Fruit fly (Drosophila melanogaster) whole organism, embryonic: Measurements from ENCODE around the gene Pgant7.

ENCODE experiments used
- B-H1 ChIP-seq: fragments of 200-800 bp; sonication (Bioruptor generic); IDR thresholded peaks from 3 replicates; pipeline ENCODE4 v1.3.6; 2022; ENCODE audit warnings: missing biosample characterization, missing genetic modification characterization
- CG10209 ChIP-seq: fragments of 200-800 bp; sonication (Bioruptor generic); optimal IDR thresholded peaks from 3 replicates; lab custom pipeline; 2017; ENCODE audit warnings: missing biosample characterization, mild to moderate bottlenecking, missing genetic modification characterization, missing genetic modification reagents
- CG10366 ChIP-seq: fragments of 200-800 bp; sonication (Bioruptor generic); IDR thresholded peaks from 2 replicates; pipeline ENCODE4 v1.3.6; 2022; ENCODE audit warnings: missing biosample characterization, missing genetic modification characterization
- CG10959 ChIP-seq: fragments of 200-800 bp; sonication (Bioruptor generic); IDR thresholded peaks from 2 replicates; pipeline ENCODE4 v1.3.6; 2022; ENCODE audit warnings: missing biosample characterization, missing genetic modification characterization
- CG11398 ChIP-seq: fragments of 200-800 bp; sonication (Bioruptor generic); optimal IDR thresholded peaks from 2 replicates; lab custom pipeline; 2016; ENCODE audit warnings: missing biosample characterization, missing genetic modification characterization
- CG12769 ChIP-seq: fragments of 200-800 bp; sonication (Bioruptor generic); optimal IDR thresholded peaks from 2 replicates; lab custom pipeline; 2019; ENCODE audit warnings: missing biosample characterization, mild to moderate bottlenecking, missing genetic modification characterization, moderate library complexity
- CG14710 ChIP-seq: fragments of 200-800 bp; sonication (Bioruptor generic); optimal IDR thresholded peaks from 3 replicates; lab custom pipeline; 2019; ENCODE audit warnings: missing biosample characterization, mild to moderate bottlenecking, missing genetic modification characterization, moderate library complexity
- CG15011 ChIP-seq: fragments of 200-800 bp; sonication (Bioruptor generic); optimal IDR thresholded peaks from 3 replicates; lab custom pipeline; 2018; ENCODE audit warnings: missing biosample characterization, mild to moderate bottlenecking, missing genetic modification characterization
- CG15514 ChIP-seq: fragments of 200-800 bp; sonication (Bioruptor generic); optimal IDR thresholded peaks from 3 replicates; lab custom pipeline; 2017; ENCODE audit warnings: missing biosample characterization, missing genetic modification characterization, mild to moderate bottlenecking, moderate library complexity, missing genetic modification reagents
- CG17328 ChIP-seq: fragments of 200-800 bp; sonication (Bioruptor generic); IDR thresholded peaks from 2 replicates; pipeline ENCODE4 v1.3.6; 2022; ENCODE audit warnings: missing biosample characterization, missing genetic modification characterization
- CG18599 ChIP-seq: fragments of 200-800 bp; sonication (Bioruptor generic); optimal IDR thresholded peaks from 3 replicates; lab custom pipeline; 2017; ENCODE audit warnings: missing biosample characterization, missing genetic modification characterization, mild to moderate bottlenecking, moderate library complexity, missing genetic modification reagents
- CG2120 ChIP-seq: fragments of 200-800 bp; sonication (Bioruptor generic); optimal IDR thresholded peaks from 3 replicates; lab custom pipeline; 2016; ENCODE audit warnings: missing biosample characterization, missing genetic modification characterization
- CG31388 ChIP-seq: fragments of 200-800 bp; sonication (Bioruptor generic); optimal IDR thresholded peaks from 2 replicates; lab custom pipeline; 2016; ENCODE audit warnings: missing biosample characterization, missing genetic modification characterization
- CG31441 ChIP-seq: fragments of 200-800 bp; sonication (Bioruptor generic); IDR thresholded peaks from 2 replicates; pipeline ENCODE4 v1.3.6; 2022; ENCODE audit warnings: missing biosample characterization, missing genetic modification characterization
- CG32772 ChIP-seq: fragments of 200-800 bp; sonication (Bioruptor generic); IDR thresholded peaks from 2 replicates; pipeline ENCODE4 v1.3.6; 2022; ENCODE audit warnings: missing biosample characterization, missing genetic modification characterization
- CG3281 ChIP-seq: fragments of 200-800 bp; sonication (Bioruptor generic); optimal IDR thresholded peaks from 3 replicates; lab custom pipeline; 2017; ENCODE audit warnings: missing biosample characterization, mild to moderate bottlenecking, missing genetic modification characterization
- CG34224 ChIP-seq: fragments of 200-800 bp; sonication (Bioruptor generic); IDR thresholded peaks from 3 replicates; pipeline ENCODE4 v1.3.6; 2022; ENCODE audit warnings: missing biosample characterization, missing genetic modification characterization; ENCODE audit not compliant: partially characterized antibody
- CG3847 ChIP-seq: fragments of 200-800 bp; sonication (Bioruptor generic); IDR thresholded peaks from 2 replicates; pipeline ENCODE4 v1.3.6; 2022; ENCODE audit warnings: missing biosample characterization, missing genetic modification characterization
- Dp ChIP-seq: fragments of 200-800 bp; sonication (Bioruptor generic); optimal IDR thresholded peaks from 2 replicates; lab custom pipeline; 2018; ENCODE audit warnings: missing biosample characterization, mild to moderate bottlenecking, missing genetic modification characterization, moderate library complexity
- Dref ChIP-seq: fragments of 200-800 bp; sonication (Bioruptor generic); IDR thresholded peaks from 2 replicates; pipeline ENCODE4 v1.3.6; 2022; ENCODE audit warnings: missing biosample characterization, missing genetic modification characterization
- Drgx ChIP-seq: fragments of 200-800 bp; sonication (Bioruptor generic); IDR thresholded peaks from 2 replicates; pipeline ENCODE4 v1.3.6; 2022; ENCODE audit warnings: missing biosample characterization, missing genetic modification characterization
- Fer1 ChIP-seq: fragments of 200-800 bp; sonication (Bioruptor generic); optimal IDR thresholded peaks from 2 replicates; lab custom pipeline; 2017; ENCODE audit warnings: missing biosample characterization, mild to moderate bottlenecking, missing genetic modification characterization
- HLH3B ChIP-seq: fragments of 200-800 bp; sonication (Bioruptor generic); IDR thresholded peaks from 2 replicates; pipeline ENCODE4 v1.3.6; 2022; ENCODE audit warnings: missing biosample characterization, missing genetic modification characterization
- Hr51 ChIP-seq, 2 experiments: fragments of 200-800 bp; sonication (Bioruptor generic); optimal IDR thresholded peaks; 2 replicates in 1 of 2; 3 replicates in 1 of 2; lab custom pipeline; 2016 to 2018; ENCODE audit warnings: missing biosample characterization in 2 of 2, missing genetic modification characterization in 2 of 2, mild to moderate bottlenecking in 1 of 2, moderate library complexity in 1 of 2
- Jarid2 ChIP-seq: fragments of 200-800 bp; sonication (Bioruptor generic); optimal IDR thresholded peaks from 3 replicates; lab custom pipeline; 2017; ENCODE audit warnings: mild to moderate bottlenecking, missing biosample characterization, missing genetic modification reagents, missing genetic modification characterization
- Lpt ChIP-seq: fragments of >200 bp; optimal IDR thresholded peaks from 2 replicates; lab custom pipeline; 2018; ENCODE audit warnings: missing biosample characterization, missing genetic modification characterization
- Mad ChIP-seq: fragments of 200-800 bp; sonication (Bioruptor generic); optimal IDR thresholded peaks from 2 replicates; lab custom pipeline; 2016; ENCODE audit warnings: missing biosample characterization, missing genetic modification characterization
- Med ChIP-seq: fragments of 200-800 bp; sonication (Bioruptor generic); peaks from one replicate; lab custom pipeline; 2016; ENCODE audit warnings: missing biosample characterization, missing genetic modification characterization, mild to moderate bottlenecking, inconsistent platforms, moderate library complexity
- Rfx ChIP-seq: fragments of 200-800 bp; sonication (Bioruptor generic); IDR thresholded peaks from 2 replicates; pipeline ENCODE4 v1.3.6; 2022; ENCODE audit warnings: missing biosample characterization, missing genetic modification characterization
- Stat92E ChIP-seq, 3 experiments: fragments of >200 bp in 2 of 3; fragments of 200-800 bp in 1 of 3; sonication (Bioruptor generic) in 1 of 3; optimal IDR thresholded peaks; 2 replicates each; lab custom pipeline; 2017 to 2019; ENCODE audit warnings: missing biosample characterization in 3 of 3, missing genetic modification characterization in 3 of 3, mild to moderate bottlenecking in 1 of 3, moderate library complexity in 1 of 3
- Xbp1 ChIP-seq: fragments of 200-800 bp; sonication (Bioruptor generic); optimal IDR thresholded peaks from 3 replicates; lab custom pipeline; 2016; ENCODE audit warnings: missing biosample characterization, mild to moderate bottlenecking, missing genetic modification characterization
- disco-r ChIP-seq: fragments of 200-800 bp; sonication (Bioruptor generic); optimal IDR thresholded peaks from 2 replicates; lab custom pipeline; 2016; ENCODE audit warnings: missing biosample characterization, missing genetic modification characterization
- dmrt99B ChIP-seq: fragments of 200-800 bp; sonication (Bioruptor generic); optimal IDR thresholded peaks from 2 replicates; lab custom pipeline; 2018; ENCODE audit warnings: missing biosample characterization, mild to moderate bottlenecking, missing genetic modification characterization, moderate library complexity
- dpn ChIP-seq, 2 experiments: fragments of 200-800 bp; sonication (Bioruptor generic); optimal IDR thresholded peaks; 3 replicates each; lab custom pipeline; 2016; ENCODE audit warnings: missing biosample characterization in 2 of 2, missing genetic modification characterization in 2 of 2
- lbe ChIP-seq: fragments of 200-800 bp; sonication (Bioruptor generic); optimal IDR thresholded peaks from 2 replicates; lab custom pipeline; 2016; ENCODE audit warnings: missing biosample characterization, mild to moderate bottlenecking, missing genetic modification characterization
- mam ChIP-seq: fragments of 200-800 bp; sonication (Bioruptor generic); optimal IDR thresholded peaks from 3 replicates; lab custom pipeline; 2016; ENCODE audit warnings: missing biosample characterization, missing genetic modification characterization
- mld ChIP-seq: fragments of 200-800 bp; sonication (Bioruptor generic); IDR thresholded peaks from 3 replicates; pipeline ENCODE4 v1.3.6; 2022; ENCODE audit warnings: missing biosample characterization, missing genetic modification characterization; ENCODE audit not compliant: partially characterized antibody
- prd ChIP-seq, 3 experiments: fragments of >200 bp in 2 of 3; fragments of 200-800 bp in 1 of 3; sonication (Bioruptor generic) in 1 of 3; optimal IDR thresholded peaks in 2 of 3; IDR thresholded peaks in 1 of 3; 2 replicates in 2 of 3; 3 replicates in 1 of 3; pipeline versions ENCODE4 v1.3.6 to Lab custom; 2017 to 2022; ENCODE audit warnings: missing biosample characterization in 1 of 3, missing genetic modification characterization in 1 of 3
- psq ChIP-seq: fragments of 200-800 bp; sonication (Bioruptor generic); optimal IDR thresholded peaks from 2 replicates; lab custom pipeline; 2017; ENCODE audit warnings: missing biosample characterization, missing genetic modification characterization
- sens ChIP-seq: fragments of 200-800 bp; sonication (Bioruptor generic); peaks from one replicate; lab custom pipeline; 2016; ENCODE audit warnings: missing biosample characterization, missing genetic modification characterization
- unpg ChIP-seq: fragments of 200-800 bp; sonication (Bioruptor generic); optimal IDR thresholded peaks from 3 replicates; lab custom pipeline; 2018; ENCODE audit warnings: missing biosample characterization, mild to moderate bottlenecking, missing genetic modification characterization, moderate library complexity

The Pgant7 gene

DNA sequence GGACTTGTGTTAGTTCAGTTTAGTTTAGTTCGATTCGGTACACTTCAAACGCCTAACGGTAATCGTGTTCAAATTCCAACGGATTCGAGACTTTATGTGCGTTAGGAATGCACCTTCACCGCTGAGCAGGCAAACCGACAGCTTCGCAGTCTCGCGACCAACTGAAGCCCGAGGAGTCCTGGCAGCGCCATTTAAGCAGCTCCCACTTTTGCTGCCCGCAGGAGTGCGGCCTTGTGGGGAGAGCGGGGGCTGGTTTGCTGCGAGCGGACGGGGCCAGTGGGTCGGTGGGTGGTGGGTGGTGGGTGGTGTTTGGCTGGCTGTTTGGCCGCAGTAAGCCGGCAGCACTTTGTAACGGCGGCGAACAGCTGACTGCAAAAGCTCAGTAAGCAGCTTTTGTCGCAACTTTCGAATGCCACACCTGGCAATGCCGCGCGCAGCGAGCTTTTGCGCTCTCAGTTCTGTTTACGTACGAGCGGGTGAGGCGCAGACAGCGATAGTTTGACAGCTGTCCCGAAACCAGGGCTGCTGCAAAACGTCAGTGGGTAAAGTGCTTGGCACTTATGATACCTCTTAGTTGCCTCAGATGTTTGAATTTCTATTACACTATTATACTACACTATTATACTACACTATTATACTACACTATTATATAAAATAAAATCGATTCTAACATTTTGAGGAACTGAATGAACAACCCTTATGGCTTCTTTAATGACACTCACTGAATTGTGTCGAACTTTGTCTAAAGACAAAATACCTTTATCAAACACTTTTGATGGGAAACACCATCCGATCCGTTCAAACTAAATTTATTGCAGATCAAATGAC, 20.3 kb downstream of the Pgant7 start, which contains the start of gene CG32547 (continued):
- TF ChIP-seq Med (GFP tag; lab: Kevin White, UChicago) (peak; percentile 58), CG12769 (tag; lab: Kevin White, UChicago) (peak; percentile 29), prd (optimal IDR thresholded peaks at IDR 0.05; lab: Kevin White, UChicago) (no peak), prd (GFP tag; IDR thresholded peaks at IDR 0.05; lab: Robert Waterston, UW) (peak; percentile 17; the same call in 1 of the 3 replicates), Lpt (no peak), CG10959 (GFP tag; lab: Robert Waterston, UW) (0 out of 2 replicates have a peak, but pooled peaks have one; percentile 10), mam (GFP tag; lab: Kevin White, UChicago) (no peak), CG15011 (GFP tag; lab: Kevin White, UChicago) (no peak), Dp (GFP tag; lab: Kevin White, UChicago) (peak; percentile 6), CG31441 (peak; percentile 16; the same call in 1 of the 2 replicates), Stat92E (GFP tag; optimal IDR thresholded peaks at IDR 0.05; lab: Kevin White, UChicago) (no peak), CG10366 (GFP tag; lab: Robert Waterston, UW) (no peak), unpg (GFP tag; lab: Kevin White, UChicago) (peak; percentile 1), CG34224 (peak; percentile 51; the same call in 2 of the 3 replicates), CG18599 (GFP tag; lab: Kevin White, UChicago) (peak; percentile 11), psq (GFP tag; lab: Kevin White, UChicago) (peak; percentile 84), CG2120 (GFP tag; lab: Kevin White, UChicago) (peak; percentile 5), CG15514 (peak; percentile 30), lbe (peak; percentile 4), Hr51 (GFP tag; optimal IDR thresholded peaks at IDR 0.05; lab: Kevin White, UChicago) (peak in 1 of 2 experiments; percentile 17), CG3847 (GFP tag; lab: Robert Waterston, UW) (peak; percentile 25; the same call in 1 of the 2 replicates), dpn (GFP tag; optimal IDR thresholded peaks at IDR 0.05; lab: Kevin White, UChicago) (peak in 1 of 2 experiments; percentile 10), B-H1 (GFP tag; lab: Robert Waterston, UW) (no peak), HLH3B (no peak), CG10209 (GFP tag; lab: Kevin White, UChicago) (no peak), Fer1 (GFP tag; lab: Kevin White, UChicago) (peak; percentile 51), Jarid2 (peak; percentile 11), Mad (no peak), CG17328 (no peak), mld (GFP tag; lab: Robert Waterston, UW) (no peak), CG32772 (no peak), CG14710 (tag; lab: Kevin White, UChicago) (no peak), dmrt99B (peak; percentile 26), sens (GFP tag; lab: Kevin White, UChicago) (peak; percentile 73), disco-r (GFP tag; lab: Kevin White, UChicago) (no peak), Drgx (no peak), CG31388 (GFP tag; lab: Kevin White, UChicago) (no peak), CG11398 (no peak), Xbp1 (GFP tag; lab: Kevin White, UChicago) (peak; percentile 18), Rfx (GFP tag; lab: Robert Waterston, UW) (peak; percentile 17; the same call in 1 of the 2 replicates), CG3281 (peak; percentile 10), Dref (GFP tag; lab: Robert Waterston, UW) (peak; percentile 17; the same call in 1 of the 2 replicates)
- TF ChIP-seq, all 482 proteins: peak for 62
